Worm (Caenorhabditis elegans) whole organism, L1 larva: Measurements from ENCODE around the gene flp-10.
A peak's percentile ranks its signal among the peaks of the same experiment; 100 is the strongest.

Source experiments
- F16B12.6 ChIP-seq: fragments of 150-350 bp; optimal IDR thresholded peaks from 2 replicates; lab custom pipeline; 2014; ENCODE audit warnings: missing biosample characterization, missing genetic modification characterization
- aly-2 ChIP-seq: fragments of 150-350 bp; optimal IDR thresholded peaks from 2 replicates; lab custom pipeline; 2014; ENCODE audit warnings: missing biosample characterization, missing genetic modification characterization
- ceh-82 ChIP-seq, 3 experiments: fragments of 150-350 bp in 1 of 3; sonication (generic microtip) in 2 of 3; optimal IDR thresholded peaks; 2 replicates each; lab custom pipeline; 2014 to 2017; ENCODE audit warnings: missing biosample characterization in 3 of 3, missing genetic modification characterization in 3 of 3
- ceh-88 ChIP-seq: fragments of 200-800 bp; sonication (Bioruptor generic); IDR thresholded peaks from 2 replicates; pipeline ENCODE4 v1.3.6; 2022; ENCODE audit warnings: missing genetic modification characterization, missing compliant biosample characterization
- ceh-90 ChIP-seq: sonication (generic microtip); optimal IDR thresholded peaks from 2 replicates; lab custom pipeline; 2016; ENCODE audit warnings: missing genetic modification characterization, missing compliant biosample characterization
- ces-1 ChIP-seq: fragments of 150-350 bp; optimal IDR thresholded peaks from 2 replicates; lab custom pipeline; 2014; ENCODE audit warnings: missing biosample characterization, missing genetic modification reagents, missing genetic modification characterization
- dsc-1 ChIP-seq: sonication (generic microtip); optimal IDR thresholded peaks from 2 replicates; lab custom pipeline; 2016; ENCODE audit warnings: mild to moderate bottlenecking, missing genetic modification characterization, missing compliant biosample characterization
- efl-1 ChIP-seq, 4 experiments: fragments of 150-350 bp; optimal IDR thresholded peaks in 3 of 4; peaks in 1 of 4; 1 replicate in 1 of 4; 2 replicates in 3 of 4; lab custom pipeline; 2014; ENCODE audit warnings: missing biosample characterization in 2 of 4, missing genetic modification characterization in 2 of 4, missing genetic modification reagents in 2 of 4
- egl-27 ChIP-seq, 2 experiments: fragments of 150-350 bp in 1 of 2; sonication (generic microtip); optimal IDR thresholded peaks; 3 replicates each; lab custom pipeline; 2017 to 2018; ENCODE audit warnings: missing biosample characterization in 2 of 2, missing genetic modification characterization in 2 of 2, missing genetic modification reagents in 2 of 2
- elt-2 ChIP-seq: sonication (generic microtip); optimal IDR thresholded peaks from 2 replicates; lab custom pipeline; 2016; ENCODE audit warnings: missing genetic modification characterization, mild to moderate bottlenecking, inconsistent platforms, missing compliant biosample characterization, missing genetic modification reagents
- elt-3 ChIP-seq, 6 experiments: fragments of 150-350 bp in 1 of 6; sonication (generic microtip); optimal IDR thresholded peaks; 2 replicates each; lab custom pipeline; 2017 to 2018; ENCODE audit warnings: missing biosample characterization in 6 of 6, missing genetic modification characterization in 6 of 6, inconsistent platforms in 1 of 6
- fkh-4 ChIP-seq: sonication (generic microtip); optimal IDR thresholded peaks from 2 replicates; lab custom pipeline; 2016; ENCODE audit warnings: missing compliant biosample characterization, missing genetic modification characterization, borderline replicate concordance
- grh-1 ChIP-seq: fragments of 200-800 bp; sonication (Bioruptor generic); IDR thresholded peaks from 2 replicates; pipeline ENCODE4 v1.3.6; 2022; ENCODE audit warnings: missing genetic modification reagents, missing genetic modification characterization, missing compliant biosample characterization
- hlh-4 ChIP-seq: sonication (generic microtip); optimal IDR thresholded peaks from 2 replicates; lab custom pipeline; 2016; ENCODE audit warnings: mild to moderate bottlenecking, missing genetic modification characterization, missing compliant biosample characterization
- jun-1 ChIP-seq: fragments of 150-350 bp; optimal IDR thresholded peaks from 2 replicates; lab custom pipeline; 2014; ENCODE audit warnings: missing biosample characterization, missing genetic modification reagents, missing genetic modification characterization
- lin-13 ChIP-seq: fragments of 150-350 bp; optimal IDR thresholded peaks from 2 replicates; lab custom pipeline; 2014; ENCODE audit warnings: missing biosample characterization, missing genetic modification reagents, missing genetic modification characterization
- lin-14 ChIP-seq: fragments of 200-800 bp; sonication (Bioruptor generic); optimal IDR thresholded peaks from 2 replicates; lab custom pipeline; 2018; ENCODE audit warnings: mild to moderate bottlenecking, missing genetic modification characterization, moderate library complexity, missing compliant biosample characterization
- lin-35 ChIP-seq, 2 experiments: fragments of 150-350 bp; optimal IDR thresholded peaks; 2 replicates each; lab custom pipeline; 2014; ENCODE audit warnings: missing biosample characterization in 2 of 2, missing genetic modification characterization in 2 of 2, missing genetic modification reagents in 2 of 2
- lir-3 ChIP-seq: sonication (generic microtip); optimal IDR thresholded peaks from 2 replicates; lab custom pipeline; 2016; ENCODE audit warnings: mild to moderate bottlenecking, missing genetic modification characterization, moderate library complexity, missing compliant biosample characterization; ENCODE audit not compliant: poor library complexity
- lsy-2 ChIP-seq, 2 experiments: fragments of 150-350 bp; optimal IDR thresholded peaks; 2 replicates each; lab custom pipeline; 2014; ENCODE audit warnings: missing biosample characterization in 2 of 2, missing genetic modification characterization in 2 of 2
- mab-9 ChIP-seq: fragments of 200-800 bp; sonication (Bioruptor generic); IDR thresholded peaks from 2 replicates; pipeline ENCODE4 v1.3.6; 2022; ENCODE audit warnings: missing genetic modification reagents, missing genetic modification characterization, missing compliant biosample characterization
- mdl-1 ChIP-seq, 2 experiments: fragments of 150-350 bp; optimal IDR thresholded peaks; 2 replicates each; lab custom pipeline; 2014 to 2017; ENCODE audit warnings: missing biosample characterization in 2 of 2, missing genetic modification characterization in 2 of 2, inconsistent platforms in 1 of 2
- nhr-12 ChIP-seq: sonication (generic microtip); optimal IDR thresholded peaks from 2 replicates; lab custom pipeline; 2017; ENCODE audit warnings: missing biosample characterization, missing genetic modification characterization
- nhr-71 ChIP-seq: sonication (generic microtip); optimal IDR thresholded peaks from 2 replicates; lab custom pipeline; 2016; ENCODE audit warnings: mild to moderate bottlenecking, missing genetic modification characterization, moderate library complexity, missing compliant biosample characterization
- nhr-76 ChIP-seq: sonication (generic microtip); optimal IDR thresholded peaks from 2 replicates; lab custom pipeline; 2017; ENCODE audit warnings: missing biosample characterization, missing genetic modification characterization
- nhr-77 ChIP-seq: fragments of 150-350 bp; optimal IDR thresholded peaks from 2 replicates; lab custom pipeline; 2014; ENCODE audit warnings: missing biosample characterization, missing genetic modification characterization
- nhr-85 ChIP-seq: sonication (generic microtip); peaks from one replicate; lab custom pipeline; 2016; ENCODE audit warnings: missing genetic modification characterization, inconsistent platforms, missing compliant biosample characterization
- skn-1 ChIP-seq: fragments of 150-350 bp; optimal IDR thresholded peaks from 2 replicates; lab custom pipeline; 2014; ENCODE audit warnings: missing biosample characterization, missing genetic modification characterization
- snpc-4 ChIP-seq: fragments of 150-350 bp; optimal IDR thresholded peaks from 2 replicates; lab custom pipeline; 2014; ENCODE audit warnings: missing biosample characterization, missing genetic modification characterization
- sup-37 ChIP-seq: fragments of 200-800 bp; sonication (Bioruptor generic); optimal IDR thresholded peaks from 2 replicates; lab custom pipeline; 2018; ENCODE audit warnings: mild to moderate bottlenecking, missing genetic modification characterization, missing compliant biosample characterization
- swsn-7 ChIP-seq: sonication (generic microtip); optimal IDR thresholded peaks from 2 replicates; lab custom pipeline; 2016; ENCODE audit warnings: missing genetic modification characterization, missing compliant biosample characterization
- vab-15 ChIP-seq: sonication (generic microtip); optimal IDR thresholded peaks from 2 replicates; lab custom pipeline; 2017; ENCODE audit warnings: missing genotype, mild to moderate bottlenecking, missing genetic modification characterization, missing compliant biosample characterization
- xbp-1 ChIP-seq: sonication (generic microtip); optimal IDR thresholded peaks from 2 replicates; lab custom pipeline; 2016; ENCODE audit warnings: missing genetic modification characterization, missing compliant biosample characterization

Gene flp-10

ce11 chrIV:7849235-7849634 is 19.5 kb upstream of the flp-10 start:
- TF ChIP-seq dsc-1 (no peak), efl-1 (optimal IDR thresholded peaks at IDR 0.05; lab: Kevin White, UChicago) (no peak), efl-1 (GFP tag; optimal IDR thresholded peaks at IDR 0.05 in 1 of 2; lab: Kevin White, UChicago) (no peak), ceh-90 (no peak), jun-1 (no peak), lir-3 (tag; lab: Kevin White, UChicago) (no peak), skn-1 (tag; lab: Kevin White, UChicago) (no peak), F16B12.6 (tag; lab: Kevin White, UChicago) (no peak)

DNA sequence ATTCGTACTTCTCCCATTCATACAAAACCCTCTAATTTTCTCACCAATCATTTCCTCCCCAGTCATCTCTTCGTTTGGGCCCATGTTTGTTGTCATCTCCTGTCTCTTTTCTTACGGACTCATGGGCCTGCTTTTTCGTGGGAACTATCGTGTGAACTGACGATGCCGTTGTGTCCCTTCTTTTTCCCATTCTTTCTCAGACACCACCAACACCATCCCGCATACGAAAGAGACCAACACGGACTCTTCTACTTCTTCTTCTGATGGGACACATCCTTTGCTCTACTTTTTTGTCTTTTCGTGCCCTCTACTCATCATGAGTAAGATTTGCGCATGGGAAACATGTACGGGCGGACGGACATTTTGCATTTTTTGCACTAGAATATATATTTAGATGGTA is 18.4 kb upstream of the flp-10 start:
- no peak for TF ChIP-seq efl-1 (optimal IDR thresholded peaks at IDR 0.05; lab: Kevin White, UChicago)
- TF ChIP-seq efl-1 (GFP tag; optimal IDR thresholded peaks at IDR 0.05 in 1 of 2; lab: Kevin White, UChicago) = peak in 1 of 2 experiments; percentile 73
- TF ChIP-seq lir-3 (tag; lab: Kevin White, UChicago) = no peak
- TF ChIP-seq, all 84 proteins: peak for 1

DNA sequence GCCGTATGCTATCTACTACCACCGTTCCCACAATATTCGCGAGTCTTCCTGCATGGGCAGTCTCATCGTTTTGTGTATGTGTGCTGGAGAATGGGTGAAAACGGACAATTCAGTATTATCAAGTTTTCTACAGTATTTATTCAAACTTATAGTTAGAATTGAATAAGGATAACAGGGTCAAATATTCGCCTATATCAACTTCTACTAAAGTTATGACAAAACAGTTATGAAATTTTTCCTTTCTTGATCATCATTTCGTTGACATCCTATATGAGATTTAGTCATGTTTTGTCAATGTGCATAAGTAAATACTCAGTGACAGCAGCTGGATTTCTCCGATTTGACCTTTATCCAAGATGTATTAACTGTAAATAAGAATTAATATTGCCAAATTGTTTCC is 17.4 kb upstream of the flp-10 start:
- TF ChIP-seq mdl-1 (tag; optimal IDR thresholded peaks at IDR 0.05; lab: Kevin White, UChicago) = no peak
- no peak for TF ChIP-seq nhr-77 (tag; lab: Kevin White, UChicago)
- no peak for TF ChIP-seq xbp-1
- no peak for TF ChIP-seq efl-1 (optimal IDR thresholded peaks at IDR 0.05; lab: Kevin White, UChicago)
- no peak for TF ChIP-seq efl-1 (GFP tag; optimal IDR thresholded peaks at IDR 0.05 in 1 of 2; lab: Kevin White, UChicago)
- no peak for TF ChIP-seq hlh-4 (tag; lab: Kevin White, UChicago)
- no peak for TF ChIP-seq lin-14
- TF ChIP-seq swsn-7 (tag; lab: Kevin White, UChicago) = no peak
- no peak for TF ChIP-seq lir-3 (tag; lab: Kevin White, UChicago)
- no peak for TF ChIP-seq fkh-4 (tag; lab: Kevin White, UChicago)
- TF ChIP-seq snpc-4 (tag; lab: Kevin White, UChicago) = no peak
- no peak for TF ChIP-seq nhr-85
- no peak for TF ChIP-seq elt-2
- TF ChIP-seq nhr-71 (tag; lab: Kevin White, UChicago) = no peak
- no peak for TF ChIP-seq vab-15 (tag; lab: Kevin White, UChicago)
- TF ChIP-seq nhr-12 (tag; lab: Kevin White, UChicago) = no peak
- TF ChIP-seq nhr-76 = no peak
- no peak for TF ChIP-seq ceh-88 (GFP tag; lab: Robert Waterston, UW)
- TF ChIP-seq sup-37 = no peak

ce11 chrIV:7870451-7870850 is 1.7 kb downstream of the flp-10 start, which contains the start of gene T06C10.3:
Gene T06C10.3 (plus strand): TSS chrIV:7870751.
- no peak for TF ChIP-seq lin-13 (GFP tag; lab: Kevin White, UChicago)
- no peak for TF ChIP-seq efl-1 (optimal IDR thresholded peaks at IDR 0.05; lab: Kevin White, UChicago)
- TF ChIP-seq efl-1 (GFP tag; optimal IDR thresholded peaks at IDR 0.05 in 1 of 2; lab: Kevin White, UChicago) = peak in 1 of 2 experiments; percentile 71
- TF ChIP-seq aly-2 (tag; lab: Kevin White, UChicago) = no peak
- peak; percentile 42 for TF ChIP-seq nhr-85

- TF ChIP-seq aly-2 (tag; lab: Kevin White, UChicago) (no peak), egl-27 (tag; optimal IDR thresholded peaks at IDR 0.05; lab: Kevin White, UChicago) (no peak), efl-1 (optimal IDR thresholded peaks at IDR 0.05; lab: Kevin White, UChicago) (no peak), efl-1 (GFP tag; optimal IDR thresholded peaks at IDR 0.05 in 1 of 2; lab: Kevin White, UChicago) (no peak), lsy-2 (tag; optimal IDR thresholded peaks at IDR 0.05; lab: Kevin White, UChicago) (no peak), lin-35 (GFP tag; optimal IDR thresholded peaks at IDR 0.05; lab: Kevin White, UChicago) (no peak), grh-1 (no peak), ces-1 (GFP tag; lab: Kevin White, UChicago) (no peak), mab-9 (no peak), elt-3 (tag; optimal IDR thresholded peaks at IDR 0.05; lab: Kevin White, UChicago) (no peak), ceh-82 (tag; optimal IDR thresholded peaks at IDR 0.05; lab: Kevin White, UChicago) (no peak)
Observed at ce11 chrIV:7877255-7877654, 8.5 kb downstream of the flp-10 start.
